Worm (Caenorhabditis elegans) whole organism, L2 larva: ENCODE data around the gene C46C2.2.
"Not testable (repeated sequence)": the region's sequence is repeated elsewhere in the genome, so short reads cannot be mapped to it uniquely, and the experiment has no call there.

Experiments used
- C34F6.9 ChIP-seq: fragments of 150-350 bp; optimal IDR thresholded peaks from 2 replicates; lab custom pipeline; 2014; ENCODE audit warnings: missing biosample characterization, missing genetic modification characterization
- F13H6.1 ChIP-seq: sonication (generic microtip); optimal IDR thresholded peaks from 2 replicates; lab custom pipeline; 2016; ENCODE audit warnings: missing genetic modification characterization, missing compliant biosample characterization
- R02D3.7 ChIP-seq: fragments of 150-350 bp; optimal IDR thresholded peaks from 2 replicates; lab custom pipeline; 2014; ENCODE audit warnings: missing biosample characterization, missing genetic modification characterization
- Y55F3AM.14 ChIP-seq: fragments of 200-800 bp; sonication (Bioruptor generic); optimal IDR thresholded peaks from 2 replicates; lab custom pipeline; 2018; ENCODE audit warnings: mild to moderate bottlenecking, missing genetic modification characterization, missing compliant biosample characterization
- ZK546.5 ChIP-seq: sonication (generic microtip); optimal IDR thresholded peaks from 2 replicates; lab custom pipeline; 2017; ENCODE audit warnings: missing biosample characterization, missing genetic modification characterization
- alr-1 ChIP-seq: fragments of 150-350 bp; optimal IDR thresholded peaks from 2 replicates; lab custom pipeline; 2014; ENCODE audit warnings: missing biosample characterization, missing genetic modification characterization
- aly-2 ChIP-seq: fragments of 150-350 bp; optimal IDR thresholded peaks from 2 replicates; lab custom pipeline; 2014; ENCODE audit warnings: missing biosample characterization, missing genetic modification characterization
- ama-1 ChIP-seq: fragments of 150-350 bp; optimal IDR thresholded peaks from 2 replicates; lab custom pipeline; 2018; ENCODE audit warnings: inconsistent platforms
- blmp-1 ChIP-seq: sonication (generic microtip); optimal IDR thresholded peaks from 2 replicates; lab custom pipeline; 2017; ENCODE audit warnings: missing genetic modification characterization, mild to moderate bottlenecking, missing compliant biosample characterization, antibody characterized with exemption, moderate library complexity; ENCODE audit not compliant: insufficient read depth
- ceh-16 ChIP-seq: fragments of 150-350 bp; optimal IDR thresholded peaks from 2 replicates; lab custom pipeline; 2014; ENCODE audit warnings: missing biosample characterization, missing genetic modification characterization
- ceh-82 ChIP-seq: fragments of 150-350 bp; optimal IDR thresholded peaks from 2 replicates; lab custom pipeline; 2014; ENCODE audit warnings: missing biosample characterization, missing genetic modification characterization
- crh-2 ChIP-seq: sonication (generic microtip); optimal IDR thresholded peaks from 2 replicates; lab custom pipeline; 2017; ENCODE audit warnings: missing biosample characterization, missing genetic modification characterization
- egl-27 ChIP-seq: sonication (generic microtip); optimal IDR thresholded peaks from 3 replicates; lab custom pipeline; 2017; ENCODE audit warnings: missing biosample characterization, missing genetic modification reagents, missing genetic modification characterization
- elt-1 ChIP-seq: fragments of 150-350 bp; optimal IDR thresholded peaks from 2 replicates; lab custom pipeline; 2014; ENCODE audit warnings: missing biosample characterization, missing genetic modification characterization
- elt-3 ChIP-seq: sonication (generic microtip); optimal IDR thresholded peaks from 2 replicates; lab custom pipeline; 2017; ENCODE audit warnings: missing biosample characterization, missing genetic modification characterization
- lin-11 ChIP-seq: fragments of 150-350 bp; sonication (generic microtip); optimal IDR thresholded peaks from 2 replicates; lab custom pipeline; 2014; ENCODE audit warnings: missing biosample characterization, missing genetic modification characterization, inconsistent platforms, mixed read lengths
- lin-13 ChIP-seq: fragments of 150-350 bp; optimal IDR thresholded peaks from 2 replicates; lab custom pipeline; 2014; ENCODE audit warnings: missing biosample characterization, missing genetic modification reagents, missing genetic modification characterization
- lsy-2 ChIP-seq, 2 experiments: fragments of 150-350 bp in 1 of 2; sonication (generic microtip) in 1 of 2; optimal IDR thresholded peaks; 2 replicates each; lab custom pipeline; 2014 to 2017; ENCODE audit warnings: missing biosample characterization in 2 of 2, missing genetic modification characterization in 2 of 2
- mdl-1 ChIP-seq, 2 experiments: fragments of 150-350 bp in 1 of 2; sonication (generic microtip) in 1 of 2; optimal IDR thresholded peaks; 2 replicates each; lab custom pipeline; 2017; ENCODE audit warnings: missing biosample characterization in 2 of 2, missing genetic modification characterization in 2 of 2
- nhr-10 ChIP-seq: sonication (generic microtip); optimal IDR thresholded peaks from 2 replicates; lab custom pipeline; 2017; ENCODE audit warnings: missing biosample characterization, missing genetic modification characterization
- nhr-11 ChIP-seq: fragments of 150-350 bp; optimal IDR thresholded peaks from 2 replicates; lab custom pipeline; 2014; ENCODE audit warnings: missing biosample characterization, missing genetic modification characterization
- nhr-12 ChIP-seq: fragments of 150-350 bp; optimal IDR thresholded peaks from 2 replicates; lab custom pipeline; 2014; ENCODE audit warnings: missing biosample characterization, missing genetic modification characterization
- nhr-129 ChIP-seq: fragments of 150-350 bp; optimal IDR thresholded peaks from 2 replicates; lab custom pipeline; 2014; ENCODE audit warnings: missing biosample characterization, missing genetic modification characterization
- nhr-237 ChIP-seq: fragments of 150-350 bp; optimal IDR thresholded peaks from 2 replicates; lab custom pipeline; 2014; ENCODE audit warnings: missing biosample characterization, missing genetic modification characterization
- nhr-25 ChIP-seq: fragments of 150-350 bp; sonication (generic microtip); optimal IDR thresholded peaks from 3 replicates; lab custom pipeline; 2014; ENCODE audit warnings: missing biosample characterization, missing genetic modification characterization
- nhr-6 ChIP-seq: fragments of 150-350 bp; optimal IDR thresholded peaks from 2 replicates; lab custom pipeline; 2014; ENCODE audit warnings: missing biosample characterization, missing genetic modification characterization
- peb-1 ChIP-seq: fragments of 150-350 bp; optimal IDR thresholded peaks from 2 replicates; lab custom pipeline; 2014; ENCODE audit warnings: missing biosample characterization, missing genetic modification characterization
- sem-4 ChIP-seq: fragments of 150-350 bp; optimal IDR thresholded peaks from 2 replicates; lab custom pipeline; 2014; ENCODE audit warnings: missing biosample characterization, missing genetic modification reagents, missing genetic modification characterization
- skn-1 ChIP-seq: sonication (generic microtip); optimal IDR thresholded peaks from 2 replicates; lab custom pipeline; 2017; ENCODE audit warnings: missing biosample characterization, missing genetic modification characterization
- sma-3 ChIP-seq: sonication (generic microtip); optimal IDR thresholded peaks from 2 replicates; lab custom pipeline; 2016; ENCODE audit warnings: missing genetic modification reagents, missing genetic modification characterization, missing compliant biosample characterization
- sma-9 ChIP-seq, 2 experiments: fragments of 150-350 bp in 1 of 2; sonication (generic microtip) in 1 of 2; optimal IDR thresholded peaks; 2 replicates each; lab custom pipeline; 2014 to 2016; ENCODE audit warnings: missing genetic modification characterization in 2 of 2, mild to moderate bottlenecking in 1 of 2, missing biosample characterization in 1 of 2, missing compliant biosample characterization in 1 of 2, missing genetic modification reagents in 1 of 2, moderate library complexity in 1 of 2
- snpc-4 ChIP-seq: fragments of 150-350 bp; optimal IDR thresholded peaks from 2 replicates; lab custom pipeline; 2014; ENCODE audit warnings: missing biosample characterization, missing genetic modification characterization
- unc-39 ChIP-seq: fragments of 150-350 bp; optimal IDR thresholded peaks from 2 replicates; lab custom pipeline; 2014; ENCODE audit warnings: missing biosample characterization, missing genetic modification characterization
- unc-55 ChIP-seq: fragments of 150-350 bp; sonication (generic microtip); optimal IDR thresholded peaks from 3 replicates; lab custom pipeline; 2014; ENCODE audit warnings: missing biosample characterization, missing genetic modification reagents, missing genetic modification characterization
- zag-1 ChIP-seq: fragments of 150-350 bp; optimal IDR thresholded peaks from 2 replicates; lab custom pipeline; 2014; ENCODE audit warnings: missing biosample characterization, missing genetic modification characterization
- ztf-1 ChIP-seq: fragments of 200-800 bp; sonication (Bioruptor generic); conservative IDR thresholded peaks from 2 replicates; pipeline ENCODE4 v1.3.6; 2022; ENCODE audit warnings: missing genetic modification characterization, missing compliant biosample characterization
- ztf-11 ChIP-seq: sonication (generic microtip); optimal IDR thresholded peaks from 2 replicates; lab custom pipeline; 2017; ENCODE audit warnings: missing biosample characterization, missing genetic modification characterization
- ztf-4 ChIP-seq: fragments of 150-350 bp; optimal IDR thresholded peaks from 2 replicates; lab custom pipeline; 2014; ENCODE audit warnings: missing biosample characterization, missing genetic modification characterization

Gene C46C2.2

DNA sequence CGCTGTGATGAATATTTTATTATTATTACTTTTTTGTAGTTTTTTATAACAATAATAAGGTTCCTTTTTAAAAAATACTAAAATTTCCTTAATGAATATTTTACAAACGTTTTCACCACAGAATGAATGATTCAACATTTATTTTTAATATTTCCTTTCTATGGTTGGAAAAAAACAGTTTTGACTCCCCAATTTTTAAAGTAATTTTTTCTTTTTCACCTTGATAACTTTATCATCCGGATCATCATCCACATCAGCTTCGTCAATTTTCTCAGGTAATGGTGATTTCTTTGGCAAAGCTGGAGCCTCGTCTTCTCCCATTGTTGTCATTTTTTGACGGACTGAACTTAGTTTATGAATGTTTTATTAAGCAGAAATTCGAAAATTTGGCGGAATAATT is 26.1 kb downstream of the C46C2.2 start, which contains the start of gene rab-28:
TSS of gene rab-28 (minus strand) at position 343 of the 400 bp plus-strand sequence.
- TF ChIP-seq nhr-10 (tag; lab: Kevin White, UChicago) (no peak), skn-1 (tag; lab: Kevin White, UChicago) (no peak), nhr-237 (tag; lab: Kevin White, UChicago) (no peak), nhr-11 (tag; lab: Kevin White, UChicago) (no peak), ama-1 (lab: Kevin White, UChicago) (no peak), nhr-25 (tag; lab: Kevin White, UChicago) (no peak), sma-3 (no peak), peb-1 (no peak), nhr-129 (tag; lab: Kevin White, UChicago) (no peak), lin-13 (no peak), ZK546.5 (no peak)

DNA sequence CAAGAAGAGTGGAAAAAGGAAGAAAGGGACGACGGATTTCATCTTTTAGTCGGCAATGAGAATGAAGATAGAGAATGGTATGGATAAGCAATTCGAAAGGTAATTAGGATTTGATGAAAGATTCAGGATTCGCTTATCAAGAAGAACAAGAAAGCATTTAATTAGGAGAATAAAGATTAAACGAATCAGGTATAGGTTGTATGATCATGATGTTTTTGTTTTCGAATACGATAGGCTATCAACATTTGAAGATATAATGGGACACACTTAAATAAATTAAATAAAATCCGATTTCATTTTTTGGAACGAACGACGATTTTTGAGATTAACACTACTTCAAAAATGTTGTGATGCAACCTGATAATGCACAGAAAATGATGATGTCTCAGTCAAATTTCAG is 27.9 kb downstream of the C46C2.2 start, which contains the start of gene Y11D7A.5:
TSS of gene Y11D7A.5 (minus strand) at position 101 of the 400 bp plus-strand sequence.
- TF ChIP-seq sma-9 (GFP tag; optimal IDR thresholded peaks at IDR 0.05; lab: Kevin White, UChicago) (no peak), sma-9 (tag; optimal IDR thresholded peaks at IDR 0.05; lab: Kevin White, UChicago) (no peak), C34F6.9 (no peak), nhr-11 (tag; lab: Kevin White, UChicago) (no peak), zag-1 (tag; lab: Kevin White, UChicago) (no peak), nhr-12 (tag; lab: Kevin White, UChicago) (no peak), ZK546.5 (no peak), lsy-2 (tag; optimal IDR thresholded peaks at IDR 0.05; lab: Kevin White, UChicago) (no peak), ceh-82 (tag; lab: Kevin White, UChicago) (no peak), lin-13 (no peak), elt-3 (tag; lab: Kevin White, UChicago) (no peak), ceh-16 (no peak), snpc-4 (tag; lab: Kevin White, UChicago) (no peak), sma-3 (no peak), mdl-1 (tag; optimal IDR thresholded peaks at IDR 0.05; lab: Kevin White, UChicago) (no peak), unc-55 (GFP tag; lab: Kevin White, UChicago) (no peak), aly-2 (tag; lab: Kevin White, UChicago) (no peak), blmp-1 (tag; lab: Kevin White, UChicago) (no peak), nhr-129 (tag; lab: Kevin White, UChicago) (no peak)

DNA sequence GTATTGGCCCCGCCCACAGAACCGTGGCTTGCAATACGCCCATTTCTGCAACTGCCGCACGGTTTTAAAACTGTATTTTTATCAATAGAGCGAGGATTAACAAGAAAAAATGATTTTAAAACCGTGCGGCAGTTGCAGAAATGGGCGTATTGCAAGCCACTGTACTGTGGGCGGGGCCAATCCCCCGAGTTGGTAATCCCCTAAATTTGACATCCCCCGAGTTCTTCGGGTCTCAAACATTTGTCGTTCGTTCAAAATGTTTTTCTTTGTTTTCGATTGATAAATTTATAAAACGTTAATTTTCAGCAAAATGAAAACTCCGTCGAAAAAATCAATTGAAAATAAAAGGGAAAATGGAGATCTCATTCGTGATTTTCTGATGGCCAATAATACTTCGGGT is 31.7 kb downstream of the C46C2.2 start, which contains the start of gene Y11D7A.7:
TSS of gene Y11D7A.7 (plus strand) at position 301 of the 400 bp plus-strand sequence.
- TF ChIP-seq F13H6.1, elt-3, ceh-82 (tag; lab: Kevin White, UChicago): not testable (repeated sequence)

DNA sequence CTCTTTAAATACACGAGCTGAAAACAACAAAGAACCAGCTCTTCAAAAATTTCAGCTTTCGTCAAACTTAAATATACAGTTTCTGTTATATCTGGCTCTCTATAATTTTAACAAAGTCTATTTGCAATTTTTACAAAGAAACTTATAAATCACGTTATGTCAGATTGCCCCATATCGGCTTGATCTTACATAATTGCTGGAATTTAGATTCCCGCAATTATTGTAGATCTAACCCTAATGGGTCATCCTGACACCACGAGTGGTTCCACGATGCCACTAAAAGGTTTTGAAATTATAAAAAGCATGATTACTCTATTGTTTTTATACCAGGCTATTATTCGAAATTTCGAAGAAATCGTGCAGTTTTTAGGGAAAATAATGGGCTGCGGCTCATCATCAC is 33.6 kb downstream of the C46C2.2 start, which contains the start of gene Y11D7A.8:
TSS of gene Y11D7A.8 (plus strand) at position 301 of the 400 bp plus-strand sequence.
- TF ChIP-seq nhr-11 (tag; lab: Kevin White, UChicago) (no peak), crh-2 (tag; lab: Kevin White, UChicago) (no peak), nhr-12 (tag; lab: Kevin White, UChicago) (no peak), nhr-6 (tag; lab: Kevin White, UChicago) (no peak), ceh-82 (tag; lab: Kevin White, UChicago) (no peak)

DNA sequence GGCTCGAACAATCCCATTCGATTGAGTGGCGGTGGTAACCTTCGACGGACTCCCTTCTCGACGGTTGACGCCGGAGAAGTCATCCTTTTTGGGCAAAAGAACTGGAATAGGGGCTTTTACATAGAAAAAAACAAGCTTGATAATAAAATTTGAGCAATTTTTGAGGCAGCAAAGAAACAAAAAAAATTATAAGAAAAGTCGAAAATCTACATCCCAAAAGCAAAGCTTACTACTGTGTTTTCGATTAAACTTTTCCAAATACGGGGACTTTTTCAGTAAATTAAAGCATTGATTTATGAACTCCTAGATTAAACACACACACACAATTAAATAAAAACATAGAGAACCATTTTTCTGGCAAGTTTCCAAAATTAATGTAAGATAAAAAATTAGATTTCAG is 38.5 kb downstream of the C46C2.2 start, which contains the start of gene Y11D7A.9:
TSS of gene Y11D7A.9 (minus strand) at position 101 of the 400 bp plus-strand sequence.
- TF ChIP-seq sem-4 (tag; lab: Kevin White, UChicago) (no peak), sma-3 (no peak), aly-2 (tag; lab: Kevin White, UChicago) (no peak), lin-11 (tag; lab: Kevin White, UChicago) (no peak), C34F6.9 (no peak), nhr-11 (tag; lab: Kevin White, UChicago) (no peak), elt-1 (tag; lab: Kevin White, UChicago) (no peak)

DNA sequence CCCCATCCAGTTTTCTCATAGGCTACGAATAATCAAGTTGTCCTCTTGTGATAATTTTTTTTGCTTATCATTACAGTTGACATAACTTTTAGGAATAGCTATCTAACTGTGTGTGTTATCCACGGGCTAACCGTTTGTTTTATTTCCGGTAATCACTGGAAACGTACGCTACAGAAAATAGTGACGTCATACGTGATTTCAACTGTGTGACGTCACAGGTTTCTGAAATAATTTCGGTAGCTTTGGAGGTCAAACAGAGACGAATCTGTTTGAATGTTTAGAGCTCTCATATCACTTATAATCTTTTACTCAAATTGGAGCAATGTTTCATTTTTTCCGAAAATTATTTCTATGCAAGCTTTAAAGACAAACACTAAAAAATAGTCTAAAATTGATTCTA is 39.3 kb downstream of the C46C2.2 start:
- TF ChIP-seq aly-2 (tag; lab: Kevin White, UChicago): no peak
- no peak for TF ChIP-seq snpc-4 (tag; lab: Kevin White, UChicago)
- no peak for TF ChIP-seq ztf-4 (tag; lab: Kevin White, UChicago)
- no peak for TF ChIP-seq egl-27 (tag; lab: Kevin White, UChicago)
- no peak for TF ChIP-seq ztf-11 (tag; lab: Kevin White, UChicago)
- TF ChIP-seq sma-3: no peak
- TF ChIP-seq crh-2 (tag; lab: Kevin White, UChicago): no peak
- no peak for TF ChIP-seq ceh-82 (tag; lab: Kevin White, UChicago)
- no peak for TF ChIP-seq R02D3.7 (tag; lab: Kevin White, UChicago)
- TF ChIP-seq alr-1 (tag; lab: Kevin White, UChicago): no peak
- TF ChIP-seq ztf-1: no peak
- no peak for TF ChIP-seq lin-11 (tag; lab: Kevin White, UChicago)
- TF ChIP-seq nhr-12 (tag; lab: Kevin White, UChicago): no peak
- no peak for TF ChIP-seq skn-1 (tag; lab: Kevin White, UChicago)
- TF ChIP-seq unc-39 (tag; lab: Kevin White, UChicago): no peak
- TF ChIP-seq sem-4 (tag; lab: Kevin White, UChicago): no peak
- TF ChIP-seq Y55F3AM.14 (GFP tag; lab: Kevin White, UChicago): no peak
- TF ChIP-seq nhr-237 (tag; lab: Kevin White, UChicago): no peak
